Worm (Caenorhabditis elegans): ENCODE results near the gene zmp-1.

Gene zmp-1

ce11 chrIII:5953041-5953912 lies 20.5 kb upstream of the zmp-1 start (continued):
- peak; percentile 35; the same call in 1 of the 2 replicates for TF ChIP-seq dox-1 (GFP tag; IDR thresholded peaks at IDR 0.05)
- TF ChIP-seq snpc-1.3 (tag; optimal IDR thresholded peaks at IDR 0.05; ENCODE audit: insufficient read depth) = no peak
- peak; percentile 61 for TF ChIP-seq F49E8.2 (tag; optimal IDR thresholded peaks at IDR 0.05; ENCODE audit: insufficient read depth)
- TF ChIP-seq Y56A3A.18 (GFP tag; IDR thresholded peaks at IDR 0.05) = 0 out of 2 replicates have a peak, but pooled peaks have one; percentile 74
- TF ChIP-seq hlh-26 (GFP tag; conservative IDR thresholded peaks at IDR 0.05) = no peak
- TF ChIP-seq ztf-26 (tag; optimal IDR thresholded peaks at IDR 0.05) = no peak
- TF ChIP-seq F22D6.2 (tag; optimal IDR thresholded peaks at IDR 0.05) = no peak
- TF ChIP-seq ets-4 (GFP tag; optimal IDR thresholded peaks at IDR 0.05) = no peak
- TF ChIP-seq ztf-25 (GFP tag; IDR thresholded peaks at IDR 0.05) = no peak
- TF ChIP-seq ztf-18 (tag; optimal IDR thresholded peaks at IDR 0.05) = no peak
- no peak for TF ChIP-seq xnd-1 (tag; optimal IDR thresholded peaks at IDR 0.05)
- TF ChIP-seq gei-17 (GFP tag; optimal IDR thresholded peaks at IDR 0.05) = no peak
- no peak for TF ChIP-seq nhr-179 (tag; optimal IDR thresholded peaks at IDR 0.05)
- no peak for TF ChIP-seq ceh-27 (GFP tag; optimal IDR thresholded peaks at IDR 0.05)
- TF ChIP-seq snpc-1.1 (tag; optimal IDR thresholded peaks at IDR 0.05; ENCODE audit: insufficient read depth) = no peak
- no peak for TF ChIP-seq bed-2 (GFP tag; IDR thresholded peaks at IDR 0.05)
- TF ChIP-seq nhr-27 (tag; optimal IDR thresholded peaks at IDR 0.05) = no peak
- no peak for TF ChIP-seq ccch-3 (GFP tag; optimal IDR thresholded peaks at IDR 0.05)
- TF ChIP-seq akir-1 (GFP tag; optimal IDR thresholded peaks at IDR 0.05) = no peak
- TF ChIP-seq let-526 (GFP tag; IDR thresholded peaks at IDR 0.05) = no peak
- no peak for TF ChIP-seq sptf-2 (GFP tag; optimal IDR thresholded peaks at IDR 0.05)
- TF ChIP-seq mcd-1 (GFP tag; IDR thresholded peaks at IDR 0.05) = no peak; the same call in 1 of the 2 replicates
- peak; percentile 36 for TF ChIP-seq snpc-4 (GFP tag; optimal IDR thresholded peaks at IDR 0.05)
- no peak for TF ChIP-seq snpc-4 (tag; optimal IDR thresholded peaks at IDR 0.05)
- TF ChIP-seq madf-6 (GFP tag; IDR thresholded peaks at IDR 0.05) = 0 out of 2 replicates have a peak, but pooled peaks have one; percentile 23
- TF ChIP-seq dpff-1 (tag; optimal IDR thresholded peaks at IDR 0.05) = no peak
- TF ChIP-seq bed-1 (GFP tag; IDR thresholded peaks at IDR 0.05) = no peak
- peak; percentile 23 for TF ChIP-seq B0035.1 (tag; optimal IDR thresholded peaks at IDR 0.05)
- TF ChIP-seq B0261.1 (tag; optimal IDR thresholded peaks at IDR 0.05) = no peak
- no peak for TF ChIP-seq ceh-79 (tag; optimal IDR thresholded peaks at IDR 0.05)
- TF ChIP-seq zim-3 (tag; optimal IDR thresholded peaks at IDR 0.05) = no peak
- TF ChIP-seq hmg-1.2 (GFP tag; IDR thresholded peaks at IDR 0.05) = no peak
- TF ChIP-seq Y95B8A.8 (GFP tag; IDR thresholded peaks at IDR 0.05) = no peak
- TF ChIP-seq F57C9.4 (tag; optimal IDR thresholded peaks at IDR 0.05) = no peak
- peak; percentile 66 for TF ChIP-seq B0336.3 (GFP tag; IDR thresholded peaks at IDR 0.05)
- no peak for TF ChIP-seq attf-5 (GFP tag; optimal IDR thresholded peaks at IDR 0.05)
- 0 out of 2 replicates have a peak, but pooled peaks have one; percentile 1 for TF ChIP-seq nfya-2 (GFP tag; IDR thresholded peaks at IDR 0.05)
- no peak for TF ChIP-seq madf-8 (GFP tag; conservative IDR thresholded peaks at IDR 0.05)
- 0 out of 2 replicates have a peak, but pooled peaks have one; percentile 62 for TF ChIP-seq ceh-58 (GFP tag; IDR thresholded peaks at IDR 0.05)
- no peak for TF ChIP-seq rcor-1 (GFP tag; IDR thresholded peaks at IDR 0.05)
- TF ChIP-seq lin-35 (GFP tag; optimal IDR thresholded peaks at IDR 0.05) = peak in 1 of 3 experiments; percentile 52
- no peak for TF ChIP-seq aptf-3 (GFP tag; IDR thresholded peaks at IDR 0.05)
- peak; percentile 31 for TF ChIP-seq athp-1 (tag; optimal IDR thresholded peaks at IDR 0.05)
- no peak for TF ChIP-seq pbrm-1 (GFP tag; IDR thresholded peaks at IDR 0.05)
- TF ChIP-seq zfh-2 (GFP tag; conservative IDR thresholded peaks at IDR 0.05) = no peak
- peak; percentile 76 for TF ChIP-seq him-1 (tag; optimal IDR thresholded peaks at IDR 0.05)
- TF ChIP-seq sea-2 (GFP tag; IDR thresholded peaks at IDR 0.05) = no peak

Measured in whole organism, young adult.